Worm (Caenorhabditis elegans) whole organism, L3 larva: ENCODE measurements around the gene F35A5.1.
A peak's percentile ranks its signal among the peaks of the same experiment; 100 is the strongest.

Experiments used
- ama-1 ChIP-seq: fragments of 150-350 bp; optimal IDR thresholded peaks from 2 replicates; lab custom pipeline; 2018
- ceh-16 ChIP-seq: sonication (generic microtip); optimal IDR thresholded peaks from 2 replicates; lab custom pipeline; 2017; ENCODE audit warnings: missing biosample characterization, missing genetic modification characterization
- ceh-82 ChIP-seq: fragments of 150-350 bp; optimal IDR thresholded peaks from 2 replicates; lab custom pipeline; 2014; ENCODE audit warnings: missing biosample characterization, missing genetic modification characterization
- egl-27 ChIP-seq: sonication (generic microtip); optimal IDR thresholded peaks from 4 replicates; lab custom pipeline; 2017; ENCODE audit warnings: missing biosample characterization, missing genetic modification reagents, missing genetic modification characterization
- elt-2 ChIP-seq: sonication (generic microtip); optimal IDR thresholded peaks from 2 replicates; lab custom pipeline; 2016; ENCODE audit warnings: missing genetic modification reagents, mild to moderate bottlenecking, missing genetic modification characterization, missing compliant biosample characterization
- fkh-2 ChIP-seq: fragments of 150-350 bp; optimal IDR thresholded peaks from 2 replicates; lab custom pipeline; 2014; ENCODE audit warnings: missing biosample characterization, missing genetic modification reagents, missing genetic modification characterization
- fos-1 ChIP-seq: fragments of 150-350 bp; optimal IDR thresholded peaks from 2 replicates; lab custom pipeline; 2014; ENCODE audit warnings: missing biosample characterization, missing genetic modification characterization
- nhr-11 ChIP-seq: fragments of 150-350 bp; optimal IDR thresholded peaks from 2 replicates; lab custom pipeline; 2014; ENCODE audit warnings: missing biosample characterization, missing genetic modification characterization
- nhr-77 ChIP-seq: fragments of 150-350 bp; optimal IDR thresholded peaks from 2 replicates; lab custom pipeline; 2014; ENCODE audit warnings: missing biosample characterization, missing genetic modification characterization
- pha-4 ChIP-seq: fragments of 150-350 bp; optimal IDR thresholded peaks from 2 replicates; lab custom pipeline; 2014; ENCODE audit warnings: missing biosample characterization, missing genetic modification reagents, missing genetic modification characterization
- skn-1 ChIP-seq: fragments of 150-350 bp; optimal IDR thresholded peaks from 2 replicates; lab custom pipeline; 2014; ENCODE audit warnings: missing biosample characterization, missing genetic modification characterization
- snpc-4 ChIP-seq: fragments of 150-350 bp; optimal IDR thresholded peaks from 2 replicates; lab custom pipeline; 2014; ENCODE audit warnings: missing biosample characterization, missing genetic modification characterization
- zag-1 ChIP-seq: fragments of 150-350 bp; optimal IDR thresholded peaks from 2 replicates; lab custom pipeline; 2014; ENCODE audit warnings: missing biosample characterization, missing genetic modification characterization
- ztf-4 ChIP-seq: fragments of 150-350 bp; optimal IDR thresholded peaks from 2 replicates; lab custom pipeline; 2014; ENCODE audit warnings: missing biosample characterization, missing genetic modification characterization

DNA sequence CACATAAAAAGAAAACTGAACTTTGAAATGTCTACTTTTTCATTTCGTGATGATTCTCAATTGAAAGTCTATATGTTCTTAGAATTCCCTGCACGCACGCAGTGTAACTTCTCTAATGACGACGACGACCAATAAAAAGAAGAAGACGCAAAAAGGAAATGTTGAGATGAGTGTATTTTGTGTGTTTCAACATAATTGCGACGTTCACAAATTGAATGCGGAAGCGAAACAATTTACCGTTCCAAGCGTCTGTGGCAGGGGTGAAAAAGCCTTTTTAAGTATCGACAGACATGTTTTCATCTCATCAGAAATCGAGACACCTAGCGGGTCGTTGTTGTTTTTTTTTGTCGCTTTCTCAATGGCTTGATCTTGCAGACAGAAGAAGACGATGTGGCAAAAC is 31.4 kb downstream of the F35A5.1 start:
- TF ChIP-seq ztf-4 (no peak), nhr-77 (no peak), ceh-16 (tag; lab: Kevin White, UChicago) (no peak), ama-1 (lab: Kevin White, UChicago) (peak; percentile 41), ceh-82 (tag; lab: Kevin White, UChicago) (no peak), fkh-2 (tag; lab: Kevin White, UChicago) (no peak), elt-2 (tag; lab: Kevin White, UChicago) (no peak), fos-1 (tag; lab: Kevin White, UChicago) (no peak), nhr-11 (tag; lab: Kevin White, UChicago) (no peak), pha-4 (tag; lab: Kevin White, UChicago) (no peak), snpc-4 (no peak), zag-1 (no peak), egl-27 (no peak), skn-1 (no peak)
